Worm (Caenorhabditis elegans) whole organism, L3 larva: Measurements from ENCODE around the gene T22D1.8.

ENCODE experiments used
- ZK546.5 ChIP-seq: sonication (generic microtip); optimal IDR thresholded peaks from 2 replicates; lab custom pipeline; 2017; ENCODE audit warnings: missing biosample characterization, missing genetic modification characterization
- ceh-28 ChIP-seq: fragments of 150-350 bp; optimal IDR thresholded peaks from 2 replicates; lab custom pipeline; 2014; ENCODE audit warnings: missing biosample characterization, missing genetic modification reagents, missing genetic modification characterization
- daf-12 ChIP-seq: fragments of 150-350 bp; optimal IDR thresholded peaks from 2 replicates; lab custom pipeline; 2014; ENCODE audit warnings: missing biosample characterization, missing genetic modification reagents, missing genetic modification characterization
- egl-27 ChIP-seq: sonication (generic microtip); optimal IDR thresholded peaks from 4 replicates; lab custom pipeline; 2017; ENCODE audit warnings: missing biosample characterization, missing genetic modification reagents, missing genetic modification characterization
- elt-1 ChIP-seq: fragments of 150-350 bp; optimal IDR thresholded peaks from 2 replicates; lab custom pipeline; 2014; ENCODE audit warnings: missing biosample characterization, missing genetic modification characterization
- elt-3 ChIP-seq, 3 experiments: fragments of 150-350 bp in 1 of 3; sonication (generic microtip) in 2 of 3; optimal IDR thresholded peaks; 2 replicates in 2 of 3; 4 replicates in 1 of 3; lab custom pipeline; 2014 to 2017; ENCODE audit warnings: missing biosample characterization in 3 of 3, missing genetic modification characterization in 3 of 3
- fos-1 ChIP-seq: fragments of 150-350 bp; optimal IDR thresholded peaks from 2 replicates; lab custom pipeline; 2014; ENCODE audit warnings: missing biosample characterization, missing genetic modification characterization
- nhr-12 ChIP-seq: fragments of 150-350 bp; optimal IDR thresholded peaks from 2 replicates; lab custom pipeline; 2014; ENCODE audit warnings: missing biosample characterization, missing genetic modification characterization
- nhr-25 ChIP-seq: sonication (generic microtip); optimal IDR thresholded peaks from 2 replicates; lab custom pipeline; 2017; ENCODE audit warnings: missing biosample characterization, missing genetic modification characterization
- nhr-28 ChIP-seq: fragments of 150-350 bp; optimal IDR thresholded peaks from 2 replicates; lab custom pipeline; 2014; ENCODE audit warnings: missing biosample characterization, missing genetic modification characterization
- pha-4 ChIP-seq: fragments of 150-350 bp; optimal IDR thresholded peaks from 2 replicates; lab custom pipeline; 2014; ENCODE audit warnings: missing biosample characterization, missing genetic modification reagents, missing genetic modification characterization
- pqm-1 ChIP-seq: fragments of 150-350 bp; optimal IDR thresholded peaks from 2 replicates; lab custom pipeline; 2017; ENCODE audit warnings: missing biosample characterization, missing genetic modification characterization, inconsistent platforms
- zag-1 ChIP-seq: fragments of 150-350 bp; optimal IDR thresholded peaks from 2 replicates; lab custom pipeline; 2014; ENCODE audit warnings: missing biosample characterization, missing genetic modification characterization

DNA sequence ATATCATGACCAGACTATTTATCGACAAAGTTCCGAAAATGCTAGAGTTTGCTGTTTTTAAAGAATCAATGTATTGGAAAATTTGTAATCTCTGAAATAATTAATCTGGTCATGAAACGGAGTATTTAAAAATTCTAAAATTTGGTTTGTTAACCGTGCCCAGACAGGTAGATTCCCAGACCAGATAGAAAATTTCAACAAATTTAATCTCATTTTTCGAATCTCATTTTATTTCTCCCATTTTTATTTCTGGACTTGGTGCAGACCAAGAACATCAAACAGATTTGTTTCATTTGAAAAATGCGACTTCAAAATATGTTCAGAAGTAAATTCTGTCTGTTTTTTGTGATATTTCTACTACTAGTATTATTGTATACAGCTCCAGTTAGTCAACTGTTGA, 16.9 kb upstream of the T22D1.8 start, which contains the start of gene T22D1.1:
- no peak for TF ChIP-seq fos-1
- TF ChIP-seq ceh-28 (tag; lab: Kevin White, UChicago) = no peak
- TF ChIP-seq ZK546.5 = no peak
- TF ChIP-seq elt-3 (tag; optimal IDR thresholded peaks at IDR 0.05; lab: Kevin White, UChicago) = no peak
- no peak for TF ChIP-seq zag-1 (tag; lab: Kevin White, UChicago)
- TF ChIP-seq nhr-28 (tag; lab: Kevin White, UChicago) = no peak
- no peak for TF ChIP-seq nhr-25 (tag; lab: Kevin White, UChicago)
- no peak for TF ChIP-seq elt-1 (tag; lab: Kevin White, UChicago)
- no peak for TF ChIP-seq egl-27 (tag; lab: Kevin White, UChicago)
- no peak for TF ChIP-seq daf-12
- TF ChIP-seq pqm-1 (tag; lab: Kevin White, UChicago) = no peak
- TF ChIP-seq nhr-12 = no peak
- no peak for TF ChIP-seq pha-4 (tag; lab: Kevin White, UChicago)
